Fruit fly (Drosophila melanogaster) S2 (cell line): ENCODE results near the gene Ca-Ma2d.

ENCODE experiments used
- CG8478 ChIP-seq: fragments of >200 bp; optimal IDR thresholded peaks from 2 replicates; lab custom pipeline; 2018
- CTCF ChIP-seq, 2 experiments: fragments of >200 bp; optimal IDR thresholded peaks; 2 replicates each; lab custom pipeline; 2018

DNA sequence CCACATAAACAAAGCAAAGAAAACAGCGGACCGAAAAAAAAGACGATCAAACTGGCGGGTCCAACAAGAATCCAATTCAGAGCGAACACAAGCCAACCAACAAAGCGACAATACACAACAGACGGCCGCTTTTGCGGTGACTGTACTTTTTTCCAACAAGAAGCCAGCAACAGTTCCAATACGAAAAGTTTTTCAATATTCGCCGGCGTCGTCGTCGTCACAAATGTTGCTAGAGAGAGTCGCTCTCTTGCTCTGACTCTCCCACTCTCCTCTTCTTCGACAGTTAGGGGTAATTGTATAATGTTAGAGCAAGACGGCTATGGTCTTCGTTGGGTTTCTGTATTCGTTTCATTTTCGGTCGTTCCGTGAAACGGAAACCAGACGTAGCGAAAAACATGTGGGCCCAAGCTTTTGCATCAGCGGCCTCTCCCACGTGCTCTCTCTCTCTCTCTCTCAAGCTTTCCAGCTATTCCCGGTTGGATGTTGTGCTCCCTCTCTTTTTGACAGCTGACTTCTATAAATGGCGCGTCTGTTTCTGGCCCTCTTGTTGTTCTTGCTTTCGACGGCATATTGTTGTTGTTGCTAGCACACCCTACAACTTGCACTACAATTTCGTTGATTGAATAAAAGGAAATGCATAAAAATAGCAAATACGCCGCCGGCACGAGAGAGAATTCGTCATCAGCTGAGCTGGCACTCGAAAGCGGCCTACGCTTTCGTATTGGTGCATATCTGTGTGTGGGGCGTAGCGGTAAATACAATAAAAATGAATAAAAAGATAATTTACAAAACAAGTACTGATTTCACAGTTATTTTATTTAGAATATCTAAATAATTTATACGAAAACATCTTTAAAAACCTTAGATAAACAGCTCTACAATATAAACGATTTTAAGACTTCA is 38.2 kb downstream of the Ca-Ma2d start:
- TF ChIP-seq CTCF (optimal IDR thresholded peaks at IDR 0.05; lab: Kevin White, UChicago) (no peak), CG8478 (lab: Kevin White, UChicago) (no peak)
